Fruit fly (Drosophila melanogaster): ENCODE measurements around the gene CG12499.

Gene CG12499

dm6 chr3R:22468829-22469487, 22.6 kb upstream of the CG12499 start (continued):
- TF ChIP-seq sens-2 (GFP tag; IDR thresholded peaks at IDR 0.05) (peak; percentile 65; the same call in 1 of the 2 replicates), CG10147 (GFP tag; optimal IDR thresholded peaks at IDR 0.05) (peak; percentile 89), Bteb2 (GFP tag; optimal IDR thresholded peaks at IDR 0.05) (peak; percentile 79), fd102C (GFP tag; optimal IDR thresholded peaks at IDR 0.05) (no peak), TFAM (GFP tag; optimal IDR thresholded peaks at IDR 0.05) (no peak), repo (GFP tag; optimal IDR thresholded peaks at IDR 0.05) (peak; percentile 72), Hsf (GFP tag; optimal IDR thresholded peaks at IDR 0.05) (peak; percentile 83), tup (GFP tag; optimal IDR thresholded peaks at IDR 0.05) (peak; percentile 87), crp (GFP tag; optimal IDR thresholded peaks at IDR 0.05) (peak in 1 of 2 experiments; percentile 28), CG10267 (tag; optimal IDR thresholded peaks at IDR 0.05) (peak; percentile 69), zen (tag; optimal IDR thresholded peaks at IDR 0.05) (peak; percentile 47), hkb (optimal IDR thresholded peaks at IDR 0.05) (no peak), hkb (GFP tag; IDR thresholded peaks at IDR 0.05) (peak; percentile 91), Kr (GFP tag; optimal IDR thresholded peaks at IDR 0.05) (no peak), CG12942 (GFP tag; optimal IDR thresholded peaks at IDR 0.05) (peak; percentile 77), CG30020 (tag; optimal IDR thresholded peaks at IDR 0.05) (no peak), CoRest (tag; optimal IDR thresholded peaks at IDR 0.05) (peak; percentile 87), CG11504 (tag; optimal IDR thresholded peaks at IDR 0.05) (peak; percentile 91), CG7372 (GFP tag; IDR thresholded peaks at IDR 0.05) (peak; percentile 78), CG10321 (GFP tag; IDR thresholded peaks at IDR 0.05) (peak; percentile 54; the same call in 1 of the 2 replicates), vfl (GFP tag; optimal IDR thresholded peaks at IDR 0.05) (peak; percentile 84), CG15011 (GFP tag; optimal IDR thresholded peaks at IDR 0.05) (peak; percentile 81), Mrtf (GFP tag; IDR thresholded peaks at IDR 0.05) (peak; percentile 81; the same call in 2 of the 3 replicates), CHES-1-like (GFP tag; optimal IDR thresholded peaks at IDR 0.05) (peak; percentile 89), Deaf1 (tag; optimal IDR thresholded peaks at IDR 0.05) (peak; percentile 70), CG9797 (GFP tag; optimal IDR thresholded peaks at IDR 0.05) (no peak), PHDP (tag; optimal IDR thresholded peaks at IDR 0.05) (peak; percentile 89), cas (GFP tag; IDR thresholded peaks at IDR 0.05) (peak; percentile 78), kay (GFP tag; optimal IDR thresholded peaks at IDR 0.05) (peak; percentile 79), CG15073 (GFP tag; optimal IDR thresholded peaks at IDR 0.05) (no peak), CG16863 (GFP tag; optimal IDR thresholded peaks at IDR 0.05) (peak; percentile 82), CG15514 (GFP tag; optimal IDR thresholded peaks at IDR 0.05) (peak; percentile 85), shn (GFP tag; optimal IDR thresholded peaks at IDR 0.05) (peak; percentile 85), pum (GFP tag; optimal IDR thresholded peaks at IDR 0.05) (peak; percentile 87), Spps (tag; optimal IDR thresholded peaks at IDR 0.05) (peak; percentile 11), caup (GFP tag; optimal IDR thresholded peaks at IDR 0.05; ENCODE audit: severe bottlenecking) (peak; percentile 93), Atf6 (GFP tag; IDR thresholded peaks at IDR 0.05) (peak; percentile 90), Rfx (GFP tag; IDR thresholded peaks at IDR 0.05) (peak; percentile 90), Fer3 (tag; optimal IDR thresholded peaks at IDR 0.05) (peak; percentile 89), CG14965 (GFP tag; optimal IDR thresholded peaks at IDR 0.05; ENCODE audit: borderline replicate concordance) (peak; percentile 25), CG11398 (GFP tag; optimal IDR thresholded peaks at IDR 0.05) (peak; percentile 78), HHEX (GFP tag; optimal IDR thresholded peaks at IDR 0.05) (peak; percentile 90), CG11456 (GFP tag; IDR thresholded peaks at IDR 0.05) (peak; percentile 86), CG11093 (GFP tag; IDR thresholded peaks at IDR 0.05) (peak; percentile 70; the same call in 2 of the 3 replicates), onecut (GFP tag; IDR thresholded peaks at IDR 0.05) (peak; percentile 81), CG16813 (GFP tag; IDR thresholded peaks at IDR 0.05; ENCODE audit: partially characterized antibody) (no peak), CG12155 (GFP tag; optimal IDR thresholded peaks at IDR 0.05) (peak; percentile 79), corto (GFP tag; optimal IDR thresholded peaks at IDR 0.05) (no peak), bigmax (GFP tag; optimal IDR thresholded peaks at IDR 0.05) (peak; percentile 34)
